Fruit fly (Drosophila melanogaster): Measurements from ENCODE around the gene Cht11.
A peak's percentile ranks its signal among the peaks of the same experiment; 100 is the strongest.

Cht11 gene

dm6 chrX:6804485-6805295, 44.6 kb downstream of the Cht11 start (continued):
- no peak for TF ChIP-seq CG10431 (GFP tag; optimal IDR thresholded peaks at IDR 0.05)
- peak; percentile 66 for TF ChIP-seq CoRest (tag; optimal IDR thresholded peaks at IDR 0.05)
- peak; percentile 56 for TF ChIP-seq ash1 (GFP tag; optimal IDR thresholded peaks at IDR 0.05)
- no peak for TF ChIP-seq Opbp (GFP tag; IDR thresholded peaks at IDR 0.05; ENCODE audit: partially characterized antibody)
- TF ChIP-seq Mrtf (GFP tag; IDR thresholded peaks at IDR 0.05) = peak; percentile 81
- peak; percentile 84 for TF ChIP-seq B-H1 (GFP tag; IDR thresholded peaks at IDR 0.05)
- peak; percentile 84 for TF ChIP-seq ttk (GFP tag; IDR thresholded peaks at IDR 0.05)
- peak; percentile 83 for TF ChIP-seq Hsf (GFP tag; optimal IDR thresholded peaks at IDR 0.05)
- TF ChIP-seq Camta (GFP tag; optimal IDR thresholded peaks at IDR 0.05) = peak; percentile 39
- peak; percentile 84 for TF ChIP-seq so (GFP tag; IDR thresholded peaks at IDR 0.05)
- peak; percentile 89 for TF ChIP-seq Optix (GFP tag; IDR thresholded peaks at IDR 0.05)
- no peak for TF ChIP-seq CG8290 (GFP tag; optimal IDR thresholded peaks at IDR 0.05)
- TF ChIP-seq CG8290 (tag; optimal IDR thresholded peaks at IDR 0.05) = no peak
- no peak for TF ChIP-seq Dfd (GFP tag; optimal IDR thresholded peaks at IDR 0.05)
- peak; percentile 86 for TF ChIP-seq gem (tag; optimal IDR thresholded peaks at IDR 0.05)
- peak; percentile 72; the same call in 1 of the 2 replicates for TF ChIP-seq sim (GFP tag; IDR thresholded peaks at IDR 0.05)
- TF ChIP-seq esg (GFP tag; conservative IDR thresholded peaks at IDR 0.05) = peak; percentile 85
- peak; percentile 82 for TF ChIP-seq Dip3 (GFP tag; optimal IDR thresholded peaks at IDR 0.05)
- TF ChIP-seq dpn (GFP tag; optimal IDR thresholded peaks at IDR 0.05) = peak; percentile 48 to 81
- TF ChIP-seq E2f1 (GFP tag; IDR thresholded peaks at IDR 0.05) = peak; percentile 83
- TF ChIP-seq onecut (GFP tag; IDR thresholded peaks at IDR 0.05) = peak; percentile 62
- TF ChIP-seq grau (tag; optimal IDR thresholded peaks at IDR 0.05) = peak; percentile 98
- TF ChIP-seq mirr (GFP tag; optimal IDR thresholded peaks at IDR 0.05) = no peak
- TF ChIP-seq TFAM (GFP tag; optimal IDR thresholded peaks at IDR 0.05) = peak; percentile 40
- TF ChIP-seq CG6854 (GFP tag; optimal IDR thresholded peaks at IDR 0.05) = peak; percentile 53
- peak; percentile 69 for TF ChIP-seq CG3847 (GFP tag; IDR thresholded peaks at IDR 0.05)
- TF ChIP-seq CG11504 (tag; optimal IDR thresholded peaks at IDR 0.05) = no peak
- no peak; the same call in 1 of the 2 replicates for TF ChIP-seq bbx (GFP tag; IDR thresholded peaks at IDR 0.05; ENCODE audit: partially characterized antibody)
- TF ChIP-seq Atf6 (GFP tag; IDR thresholded peaks at IDR 0.05) = peak; percentile 69; the same call in 1 of the 2 replicates
- peak; percentile 60 for TF ChIP-seq org-1 (GFP tag; optimal IDR thresholded peaks at IDR 0.05)
- TF ChIP-seq zen2 (GFP tag; IDR thresholded peaks at IDR 0.05; ENCODE audit: partially characterized antibody) = no peak
- no peak for TF ChIP-seq CG9797 (GFP tag; optimal IDR thresholded peaks at IDR 0.05)
- TF ChIP-seq CG17829 (tag; optimal IDR thresholded peaks at IDR 0.05) = peak; percentile 79
- TF ChIP-seq gfzf (GFP tag; optimal IDR thresholded peaks at IDR 0.05) = no peak
- no peak for TF ChIP-seq knrl (GFP tag; IDR thresholded peaks at IDR 0.05; ENCODE audit: partially characterized antibody)
- TF ChIP-seq HLHmδ (GFP tag; optimal IDR thresholded peaks at IDR 0.05) = no peak
- TF ChIP-seq run (tag; optimal IDR thresholded peaks at IDR 0.05) = peak; percentile 33
- peak; percentile 33 for TF ChIP-seq CG6683 (GFP tag; optimal IDR thresholded peaks at IDR 0.05)
- peak; percentile 57 to 81 for TF ChIP-seq chif (GFP tag; optimal IDR thresholded peaks at IDR 0.05)
- peak; percentile 91 for TF ChIP-seq HLH3B (GFP tag; IDR thresholded peaks at IDR 0.05)
- no peak for TF ChIP-seq ato (GFP tag; IDR thresholded peaks at IDR 0.05; ENCODE audit: partially characterized antibody)
- TF ChIP-seq CG18476 (GFP tag; optimal IDR thresholded peaks at IDR 0.05) = peak; percentile 67
- no peak for TF ChIP-seq Dp (GFP tag; optimal IDR thresholded peaks at IDR 0.05)
- no peak for TF ChIP-seq Sox100B (GFP tag; optimal IDR thresholded peaks at IDR 0.05)
- no peak for TF ChIP-seq CG8388 (GFP tag; optimal IDR thresholded peaks at IDR 0.05)
- TF ChIP-seq grn (GFP tag; optimal IDR thresholded peaks at IDR 0.05) = no peak
- no peak for TF ChIP-seq CG7839 (tag; optimal IDR thresholded peaks at IDR 0.05)
- TF ChIP-seq Mes4 (GFP tag; optimal IDR thresholded peaks at IDR 0.05) = peak; percentile 64
- TF ChIP-seq CG9727 (GFP tag; optimal IDR thresholded peaks at IDR 0.05) = peak; percentile 81
